Fruit fly (Drosophila melanogaster): ENCODE measurements around the gene CG13133.

CG13133 gene

dm6 chr2L:10057236-10057635 is 35.0 kb downstream of the CG13133 start (continued):
- TF ChIP-seq CG11504 (tag; optimal IDR thresholded peaks at IDR 0.05) (peak; percentile 67), cg (GFP tag; optimal IDR thresholded peaks at IDR 0.05) (no peak), CG13624 (GFP tag; optimal IDR thresholded peaks at IDR 0.05) (peak; percentile 40), pita (GFP tag; optimal IDR thresholded peaks at IDR 0.05) (no peak), ranshi (GFP tag; IDR thresholded peaks at IDR 0.05) (peak; percentile 88), inv (GFP tag; IDR thresholded peaks at IDR 0.05; ENCODE audit: partially characterized antibody) (no peak), ftz-f1 (GFP tag; optimal IDR thresholded peaks at IDR 0.05) (no peak), Camta (GFP tag; optimal IDR thresholded peaks at IDR 0.05) (peak; percentile 71), insv (GFP tag; optimal IDR thresholded peaks at IDR 0.05) (no peak), Atf-2 (GFP tag; optimal IDR thresholded peaks at IDR 0.05) (peak; percentile 71), CG12299 (tag; optimal IDR thresholded peaks at IDR 0.05) (no peak), lab (GFP tag; optimal IDR thresholded peaks at IDR 0.05) (peak; percentile 60), HmgD (GFP tag; optimal IDR thresholded peaks at IDR 0.05) (no peak), vvl (GFP tag; IDR thresholded peaks at IDR 0.05) (peak; percentile 91), cato (GFP tag; optimal IDR thresholded peaks at IDR 0.05; ENCODE audit: borderline replicate concordance) (peak; percentile 12), H15 (GFP tag; IDR thresholded peaks at IDR 0.05) (peak; percentile 84), CG31388 (GFP tag; optimal IDR thresholded peaks at IDR 0.05) (no peak), repo (GFP tag; optimal IDR thresholded peaks at IDR 0.05) (no peak), CG4617 (GFP tag; optimal IDR thresholded peaks at IDR 0.05; ENCODE audit: borderline replicate concordance) (peak; percentile 21), CG9215 (GFP tag; IDR thresholded peaks at IDR 0.05) (peak; percentile 55; the same call in 1 of the 2 replicates), GATAe (GFP tag; conservative IDR thresholded peaks at IDR 0.05) (no peak), fd96Cb (tag; optimal IDR thresholded peaks at IDR 0.05) (peak; percentile 87), abd-A (tag; optimal IDR thresholded peaks at IDR 0.05) (no peak), CG17385 (GFP tag; optimal IDR thresholded peaks at IDR 0.05) (peak; percentile 47), lov (optimal IDR thresholded peaks at IDR 0.05) (no peak), lov (GFP tag; IDR thresholded peaks at IDR 0.05) (peak; percentile 94), CG30403 (GFP tag; optimal IDR thresholded peaks at IDR 0.05) (peak; percentile 63), gsb (GFP tag; IDR thresholded peaks at IDR 0.05) (no peak), CG17568 (GFP tag; optimal IDR thresholded peaks at IDR 0.05) (no peak)

- TF ChIP-seq Dfd (GFP tag; optimal IDR thresholded peaks at IDR 0.05), result no peak
- TF ChIP-seq Optix (GFP tag; IDR thresholded peaks at IDR 0.05), result no peak
- no peak for TF ChIP-seq Jarid2 (GFP tag; optimal IDR thresholded peaks at IDR 0.05)
- TF ChIP-seq gem (tag; optimal IDR thresholded peaks at IDR 0.05), result no peak
- TF ChIP-seq CG16813 (GFP tag; IDR thresholded peaks at IDR 0.05; ENCODE audit: partially characterized antibody), result peak; percentile 81
- TF ChIP-seq sisA (GFP tag; IDR thresholded peaks at IDR 0.05), result no peak
- peak; percentile 59 for TF ChIP-seq inv (GFP tag; IDR thresholded peaks at IDR 0.05; ENCODE audit: partially characterized antibody)
- no peak for TF ChIP-seq D19B (GFP tag; optimal IDR thresholded peaks at IDR 0.05)
- no peak for TF ChIP-seq B-H2 (GFP tag; optimal IDR thresholded peaks at IDR 0.05)
- no peak for TF ChIP-seq Kr (GFP tag; optimal IDR thresholded peaks at IDR 0.05)
- TF ChIP-seq Elba2 (GFP tag; optimal IDR thresholded peaks at IDR 0.05), result no peak
- peak; percentile 52 for TF ChIP-seq Sin3A (optimal IDR thresholded peaks at IDR 0.05)
- TF ChIP-seq CG4328 (GFP tag; optimal IDR thresholded peaks at IDR 0.05), result no peak
- no peak for TF ChIP-seq CG7357 (GFP tag; IDR thresholded peaks at IDR 0.05)
- TF ChIP-seq CG5953 (GFP tag; IDR thresholded peaks at IDR 0.05), result no peak
- TF ChIP-seq pan (optimal IDR thresholded peaks at IDR 0.05), result no peak
- TF ChIP-seq pan (GFP tag; optimal IDR thresholded peaks at IDR 0.05 in 1 of 2, IDR thresholded peaks at IDR 0.05 in 1 of 2), result no peak
- peak; percentile 56; the same call in 1 of the 2 replicates for TF ChIP-seq hbn (GFP tag; IDR thresholded peaks at IDR 0.05; ENCODE audit: partially characterized antibody)
- TF ChIP-seq CG13287 (GFP tag; IDR thresholded peaks at IDR 0.05; ENCODE audit: partially characterized antibody), result peak; percentile 78
- no peak for TF ChIP-seq Adf1 (GFP tag; IDR thresholded peaks at IDR 0.05)
- no peak for TF ChIP-seq CG12769 (tag; optimal IDR thresholded peaks at IDR 0.05)
- no peak for TF ChIP-seq bsh (GFP tag; optimal IDR thresholded peaks at IDR 0.05)
- peak; percentile 89 for TF ChIP-seq Dref (GFP tag; IDR thresholded peaks at IDR 0.05)
- no peak for TF ChIP-seq CG4404 (GFP tag; IDR thresholded peaks at IDR 0.05)
- TF ChIP-seq so (GFP tag; IDR thresholded peaks at IDR 0.05), result no peak
- no peak for TF ChIP-seq h (optimal IDR thresholded peaks at IDR 0.05)
These were observed 35.5 kb downstream of the CG13133 start, which contains the start of gene Pen for dm6 chr2L:10056705-10057104. TSS of gene Pen (plus strand) at chr2L:10056900.
